Worm (Caenorhabditis elegans): Measurements from ENCODE around the gene srv-8.

ce11 chrV:13428660-13429059 lies 8.1 kb upstream of the srv-8 start, which contains the start of gene srd-19:
- TF ChIP-seq sma-3 (GFP tag; optimal IDR thresholded peaks at IDR 0.05) (no peak), nhr-23 (tag; optimal IDR thresholded peaks at IDR 0.05) (no peak), lsy-2 (tag; optimal IDR thresholded peaks at IDR 0.05) (no peak), egl-27 (tag; optimal IDR thresholded peaks at IDR 0.05) (no peak), aly-2 (tag; optimal IDR thresholded peaks at IDR 0.05) (no peak), skn-1 (tag; optimal IDR thresholded peaks at IDR 0.05) (no peak), ZK546.5 (tag; optimal IDR thresholded peaks at IDR 0.05) (no peak)
